ENCODE assay signal across 4 worm cellular contexts in the genomic region with DNA sequence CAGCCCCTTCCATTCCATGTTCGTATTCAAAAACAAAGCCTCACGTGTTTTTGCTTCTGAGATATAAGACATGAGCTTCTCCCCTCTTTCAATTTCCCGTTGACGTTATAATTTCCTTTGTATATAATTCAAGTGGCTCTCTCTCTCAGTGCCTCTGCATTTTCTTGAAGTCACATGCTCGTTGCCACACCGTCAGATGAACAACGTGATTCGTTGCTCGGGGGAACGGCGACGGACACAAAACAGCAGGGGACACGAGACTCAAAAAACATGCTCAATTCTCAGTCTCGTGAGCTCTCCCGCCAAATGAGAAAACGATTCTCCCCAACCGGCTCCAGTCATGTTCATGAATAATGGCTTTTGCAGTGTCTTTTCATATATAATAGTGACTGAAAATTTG.
TF ChIP-seq lines count a peak whose summit lies in the region.

No protein-coding gene starts in this region.

TF ChIP-seq in whole organism, L1 larva, 84 proteins besides CTCF, POLR2A, EP300 and RAD21:
- TF ChIP-seq dsc-1 (tag; optimal IDR thresholded peaks at IDR 0.05; lab: Kevin White, UChicago) = peak; percentile 66
- TF ChIP-seq nhr-71 (tag; optimal IDR thresholded peaks at IDR 0.05; lab: Kevin White, UChicago) = peak; percentile 46
- peak; percentile 11 for TF ChIP-seq unc-86 (tag; optimal IDR thresholded peaks at IDR 0.05; lab: Kevin White, UChicago)
- TF ChIP-seq fos-1 (tag; optimal IDR thresholded peaks at IDR 0.05; lab: Kevin White, UChicago) = no peak
- TF ChIP-seq fkh-8 (tag; optimal IDR thresholded peaks at IDR 0.05; lab: Kevin White, UChicago) = peak; percentile 72
- peak; percentile 22 for TF ChIP-seq nhr-47 (tag; optimal IDR thresholded peaks at IDR 0.05; lab: Kevin White, UChicago)
- peak; percentile 26 for TF ChIP-seq lin-14 (GFP tag; optimal IDR thresholded peaks at IDR 0.05; lab: Kevin White, UChicago)
- peak; percentile 49 for TF ChIP-seq pax-3 (tag; optimal IDR thresholded peaks at IDR 0.05; lab: Kevin White, UChicago)
- no peak for TF ChIP-seq snpc-4 (tag; optimal IDR thresholded peaks at IDR 0.05; lab: Kevin White, UChicago)

TF ChIP-seq in whole organism, L2 larva, 48 proteins besides CTCF, POLR2A, EP300 and RAD21:
- TF ChIP-seq lin-11 (tag; optimal IDR thresholded peaks at IDR 0.05; lab: Kevin White, UChicago) = peak; percentile 45
- TF ChIP-seq egl-27 (tag; optimal IDR thresholded peaks at IDR 0.05; lab: Kevin White, UChicago) = no peak
- TF ChIP-seq Y55F3AM.14 (GFP tag; optimal IDR thresholded peaks at IDR 0.05; lab: Kevin White, UChicago) = no peak
- no peak for TF ChIP-seq mdl-1 (tag; optimal IDR thresholded peaks at IDR 0.05; lab: Kevin White, UChicago)
- no peak for TF ChIP-seq lsy-2 (tag; optimal IDR thresholded peaks at IDR 0.05; lab: Kevin White, UChicago)

TF ChIP-seq in whole organism, L4 larva, 104 proteins besides CTCF, POLR2A, EP300 and RAD21:
- TF ChIP-seq madf-9 (GFP tag; conservative IDR thresholded peaks at IDR 0.05; lab: Robert Waterston, UW) = no peak
- TF ChIP-seq zfp-3 (GFP tag; conservative IDR thresholded peaks at IDR 0.05; lab: Robert Waterston, UW) = no peak
- TF ChIP-seq lin-38 (GFP tag; IDR thresholded peaks at IDR 0.05; lab: Robert Waterston, UW) = no peak
- no peak for TF ChIP-seq mep-1 (tag; optimal IDR thresholded peaks at IDR 0.05; lab: Kevin White, UChicago)
- no peak for TF ChIP-seq snpc-1.2 (GFP tag; IDR thresholded peaks at IDR 0.05; lab: Robert Waterston, UW)
- no peak for TF ChIP-seq nhr-28 (tag; optimal IDR thresholded peaks at IDR 0.05; lab: Kevin White, UChicago)
- TF ChIP-seq ces-1 (GFP tag; optimal IDR thresholded peaks at IDR 0.05; lab: Kevin White, UChicago) = no peak
- TF ChIP-seq nhr-6 (tag; optimal IDR thresholded peaks at IDR 0.05; lab: Kevin White, UChicago) = no peak
- TF ChIP-seq sdz-12 (GFP tag; optimal IDR thresholded peaks at IDR 0.05; lab: Kevin White, UChicago) = no peak
- TF ChIP-seq zip-2 (tag; optimal IDR thresholded peaks at IDR 0.05; lab: Kevin White, UChicago) = no peak
- no peak for TF ChIP-seq nhr-102 (tag; optimal IDR thresholded peaks at IDR 0.05; lab: Kevin White, UChicago)
- no peak for TF ChIP-seq arid-1 (GFP tag; conservative IDR thresholded peaks at IDR 0.05; lab: Robert Waterston, UW)
- TF ChIP-seq rbr-2 (tag; optimal IDR thresholded peaks at IDR 0.05; lab: Kevin White, UChicago) = peak; percentile 15
- peak; percentile 70 for TF ChIP-seq hlh-30 (tag; optimal IDR thresholded peaks at IDR 0.05; lab: Kevin White, UChicago; ENCODE audit: insufficient read depth)
TF ChIP-seq in whole organism, L4 larva: peak in this region for 2.

TF ChIP-seq in whole organism, young adult, 124 proteins besides CTCF, POLR2A, EP300 and RAD21:
- TF ChIP-seq nhr-179 (tag; optimal IDR thresholded peaks at IDR 0.05; lab: Kevin White, UChicago) (no peak), cebp-1 (GFP tag; IDR thresholded peaks at IDR 0.05; lab: Robert Waterston, UW) (no peak), cebp-1 (tag; optimal IDR thresholded peaks at IDR 0.05; lab: Kevin White, UChicago) (peak; percentile 28)
